Fruit fly (Drosophila melanogaster) whole organism, embryonic: ENCODE measurements around the gene MFS9.

Experiments
- ATbp ChIP-seq: fragments of 200-800 bp; sonication (Bioruptor generic); optimal IDR thresholded peaks from 2 replicates; lab custom pipeline; 2017; ENCODE audit warnings: missing biosample characterization, mild to moderate bottlenecking, missing genetic modification characterization, missing genetic modification reagents
- Aef1 ChIP-seq: fragments of 200-800 bp; sonication (Bioruptor generic); IDR thresholded peaks from 3 replicates; pipeline ENCODE4 v1.3.6; 2022; ENCODE audit warnings: missing biosample characterization, missing genetic modification characterization
- Bgb ChIP-seq: fragments of 200-800 bp; sonication (Bioruptor generic); IDR thresholded peaks from 2 replicates; pipeline ENCODE4 v1.3.6; 2022; ENCODE audit warnings: missing biosample characterization, missing genetic modification characterization; ENCODE audit not compliant: partially characterized antibody
- CG11504 ChIP-seq: fragments of 200-800 bp; sonication (Bioruptor generic); optimal IDR thresholded peaks from 3 replicates; lab custom pipeline; 2019; ENCODE audit warnings: missing biosample characterization, mild to moderate bottlenecking, missing genetic modification characterization, moderate library complexity
- CG11696 ChIP-seq: fragments of 200-800 bp; sonication (Bioruptor generic); IDR thresholded peaks from 2 replicates; pipeline ENCODE4 v1.3.6; 2022; ENCODE audit warnings: missing biosample characterization, missing genetic modification characterization
- CG12155 ChIP-seq: fragments of 200-800 bp; sonication (Bioruptor generic); optimal IDR thresholded peaks from 3 replicates; lab custom pipeline; 2016; ENCODE audit warnings: missing biosample characterization, missing genetic modification characterization
- CG12942 ChIP-seq: fragments of 200-800 bp; sonication (Bioruptor generic); optimal IDR thresholded peaks from 3 replicates; lab custom pipeline; 2016; ENCODE audit warnings: missing biosample characterization, missing genetic modification characterization
- CG13424 ChIP-seq: fragments of 200-800 bp; sonication (Bioruptor generic); optimal IDR thresholded peaks from 2 replicates; lab custom pipeline; 2019; ENCODE audit warnings: missing biosample characterization, mild to moderate bottlenecking, missing genetic modification characterization, moderate library complexity
- CG15011 ChIP-seq: fragments of 200-800 bp; sonication (Bioruptor generic); optimal IDR thresholded peaks from 3 replicates; lab custom pipeline; 2018; ENCODE audit warnings: missing biosample characterization, mild to moderate bottlenecking, missing genetic modification characterization
- CG15601 ChIP-seq: fragments of 200-800 bp; sonication (Bioruptor generic); optimal IDR thresholded peaks from 3 replicates; lab custom pipeline; 2019; ENCODE audit warnings: missing biosample characterization, mild to moderate bottlenecking, missing genetic modification characterization, moderate library complexity
- CG15696 ChIP-seq: fragments of 200-800 bp; sonication (Bioruptor generic); optimal IDR thresholded peaks from 2 replicates; lab custom pipeline; 2019; ENCODE audit warnings: missing biosample characterization, mild to moderate bottlenecking, missing genetic modification characterization, moderate library complexity
- CG16813 ChIP-seq: fragments of 200-800 bp; sonication (Bioruptor generic); IDR thresholded peaks from 3 replicates; pipeline ENCODE4 v1.3.6; 2022; ENCODE audit warnings: missing biosample characterization, missing genetic modification characterization; ENCODE audit not compliant: partially characterized antibody
- CG17359 ChIP-seq: fragments of 200-800 bp; sonication (Bioruptor generic); optimal IDR thresholded peaks from 3 replicates; lab custom pipeline; 2018; ENCODE audit warnings: missing biosample characterization, mild to moderate bottlenecking, missing genetic modification characterization, moderate library complexity
- CG18476 ChIP-seq: fragments of 200-800 bp; sonication (Bioruptor generic); optimal IDR thresholded peaks from 2 replicates; lab custom pipeline; 2016; ENCODE audit warnings: missing biosample characterization, mild to moderate bottlenecking, missing genetic modification characterization
- CG18599 ChIP-seq: fragments of 200-800 bp; sonication (Bioruptor generic); optimal IDR thresholded peaks from 3 replicates; lab custom pipeline; 2017; ENCODE audit warnings: missing biosample characterization, missing genetic modification characterization, mild to moderate bottlenecking, moderate library complexity, missing genetic modification reagents
- CG2678 ChIP-seq: fragments of 200-800 bp; sonication (Bioruptor generic); optimal IDR thresholded peaks from 3 replicates; lab custom pipeline; 2019; ENCODE audit warnings: missing biosample characterization, mild to moderate bottlenecking, missing genetic modification characterization, moderate library complexity
- CG4820 ChIP-seq: fragments of 200-800 bp; sonication (Bioruptor generic); optimal IDR thresholded peaks from 3 replicates; lab custom pipeline; 2016; ENCODE audit warnings: missing biosample characterization, missing genetic modification characterization
- CG6765 ChIP-seq: fragments of 200-800 bp; sonication (Bioruptor generic); optimal IDR thresholded peaks from 3 replicates; lab custom pipeline; 2017; ENCODE audit warnings: missing biosample characterization, mild to moderate bottlenecking, missing genetic modification characterization
- CG9797 ChIP-seq: fragments of 200-800 bp; sonication (Bioruptor generic); optimal IDR thresholded peaks from 3 replicates; lab custom pipeline; 2018; ENCODE audit warnings: missing biosample characterization, mild to moderate bottlenecking, missing genetic modification characterization
- Dad ChIP-seq: fragments of 200-800 bp; sonication (Bioruptor generic); optimal IDR thresholded peaks from 3 replicates; lab custom pipeline; 2016; ENCODE audit warnings: missing biosample characterization, missing genetic modification characterization
- Dp ChIP-seq: fragments of 200-800 bp; sonication (Bioruptor generic); optimal IDR thresholded peaks from 2 replicates; lab custom pipeline; 2018; ENCODE audit warnings: missing biosample characterization, mild to moderate bottlenecking, missing genetic modification characterization, moderate library complexity
- Fer2 ChIP-seq: fragments of 200-800 bp; sonication (Bioruptor generic); optimal IDR thresholded peaks from 2 replicates; lab custom pipeline; 2018; ENCODE audit warnings: missing biosample characterization, mild to moderate bottlenecking, missing genetic modification characterization, moderate library complexity
- Hmx ChIP-seq: fragments of 200-800 bp; sonication (Bioruptor generic); optimal IDR thresholded peaks from 2 replicates; lab custom pipeline; 2016; ENCODE audit warnings: missing biosample characterization, missing genetic modification characterization
- Hr39 ChIP-seq: fragments of >200 bp; optimal IDR thresholded peaks from 2 replicates; lab custom pipeline; 2017
- Hr51 ChIP-seq, 2 experiments: fragments of 200-800 bp; sonication (Bioruptor generic); optimal IDR thresholded peaks; 2 replicates in 1 of 2; 3 replicates in 1 of 2; lab custom pipeline; 2016 to 2018; ENCODE audit warnings: missing biosample characterization in 2 of 2, missing genetic modification characterization in 2 of 2, mild to moderate bottlenecking in 1 of 2, moderate library complexity in 1 of 2
- Oaz ChIP-seq: fragments of 200-800 bp; sonication (Bioruptor generic); IDR thresholded peaks from 2 replicates; pipeline ENCODE4 v1.3.6; 2022; ENCODE audit warnings: missing biosample characterization, missing genetic modification characterization
- Pdp1 ChIP-seq, 2 experiments: fragments of 200-800 bp; sonication (Bioruptor generic); optimal IDR thresholded peaks; 3 replicates each; lab custom pipeline; 2016; ENCODE audit warnings: missing biosample characterization in 2 of 2, missing genetic modification characterization in 2 of 2, mild to moderate bottlenecking in 1 of 2, moderate library complexity in 1 of 2
- Sox102F ChIP-seq: fragments of 200-800 bp; sonication (Bioruptor generic); optimal IDR thresholded peaks from 2 replicates; lab custom pipeline; 2018; ENCODE audit warnings: missing biosample characterization, mild to moderate bottlenecking, missing genetic modification characterization, moderate library complexity
- Sry-δ ChIP-seq: fragments of 200-800 bp; sonication (Bioruptor generic); optimal IDR thresholded peaks from 2 replicates; lab custom pipeline; 2016; ENCODE audit warnings: missing biosample characterization, missing genetic modification characterization
- az2 ChIP-seq: fragments of 200-800 bp; sonication (Bioruptor generic); optimal IDR thresholded peaks from 3 replicates; lab custom pipeline; 2016; ENCODE audit warnings: missing biosample characterization, missing genetic modification characterization
- da ChIP-seq: fragments of 200-800 bp; sonication (Bioruptor generic); optimal IDR thresholded peaks from 2 replicates; lab custom pipeline; 2016; ENCODE audit warnings: missing biosample characterization, missing genetic modification characterization
- esg ChIP-seq: fragments of 200-800 bp; sonication (Bioruptor generic); conservative IDR thresholded peaks from 2 replicates; pipeline ENCODE4 v1.3.6; 2022; ENCODE audit warnings: missing biosample characterization, missing genetic modification characterization
- exex ChIP-seq: fragments of 200-800 bp; sonication (Bioruptor generic); optimal IDR thresholded peaks from 4 replicates; lab custom pipeline; 2018; ENCODE audit warnings: missing biosample characterization, mild to moderate bottlenecking, missing genetic modification characterization, moderate library complexity
- ftz-f1 ChIP-seq: fragments of 200-800 bp; sonication (Bioruptor generic); optimal IDR thresholded peaks from 2 replicates; lab custom pipeline; 2016; ENCODE audit warnings: missing biosample characterization, missing genetic modification characterization
- odd ChIP-seq: fragments of 200-800 bp; sonication (Bioruptor generic); optimal IDR thresholded peaks from 2 replicates; lab custom pipeline; 2017; ENCODE audit warnings: missing biosample characterization, mild to moderate bottlenecking, missing genetic modification characterization
- onecut ChIP-seq: fragments of 200-800 bp; sonication (Bioruptor generic); IDR thresholded peaks from 2 replicates; pipeline ENCODE4 v1.3.6; 2022; ENCODE audit warnings: missing biosample characterization, missing genetic modification characterization
- p53 ChIP-seq: fragments of 200-800 bp; sonication (Bioruptor generic); optimal IDR thresholded peaks from 2 replicates; lab custom pipeline; 2016; ENCODE audit warnings: missing biosample characterization, missing genetic modification characterization
- pan ChIP-seq, 4 experiments: fragments of >200 bp in 3 of 4; fragments of 200-800 bp in 1 of 4; sonication (Bioruptor generic) in 1 of 4; optimal IDR thresholded peaks in 3 of 4; IDR thresholded peaks in 1 of 4; 2 replicates each; pipeline versions ENCODE4 v1.3.6 to Lab custom; 2017 to 2022; ENCODE audit warnings: missing biosample characterization in 2 of 4, missing genetic modification characterization in 2 of 4, mixed read lengths in 1 of 4
- pita ChIP-seq: fragments of 200-800 bp; sonication (Bioruptor generic); optimal IDR thresholded peaks from 2 replicates; lab custom pipeline; 2017; ENCODE audit warnings: missing biosample characterization, mild to moderate bottlenecking, missing genetic modification characterization
- prd ChIP-seq, 3 experiments: fragments of >200 bp in 2 of 3; fragments of 200-800 bp in 1 of 3; sonication (Bioruptor generic) in 1 of 3; optimal IDR thresholded peaks in 2 of 3; IDR thresholded peaks in 1 of 3; 2 replicates in 2 of 3; 3 replicates in 1 of 3; pipeline versions ENCODE4 v1.3.6 to Lab custom; 2017 to 2022; ENCODE audit warnings: missing biosample characterization in 1 of 3, missing genetic modification characterization in 1 of 3
- psq ChIP-seq: fragments of 200-800 bp; sonication (Bioruptor generic); optimal IDR thresholded peaks from 2 replicates; lab custom pipeline; 2017; ENCODE audit warnings: missing biosample characterization, missing genetic modification characterization
- repo ChIP-seq: fragments of 200-800 bp; sonication (Bioruptor generic); optimal IDR thresholded peaks from 2 replicates; lab custom pipeline; 2016; ENCODE audit warnings: missing biosample characterization, missing genetic modification characterization
- run ChIP-seq: fragments of 200-800 bp; sonication (Bioruptor generic); optimal IDR thresholded peaks from 3 replicates; lab custom pipeline; 2018; ENCODE audit warnings: missing biosample characterization, mild to moderate bottlenecking, missing genetic modification characterization
- sd ChIP-seq: fragments of 200-800 bp; sonication (Bioruptor generic); optimal IDR thresholded peaks from 3 replicates; lab custom pipeline; 2018; ENCODE audit warnings: missing biosample characterization, mild to moderate bottlenecking, missing genetic modification characterization, moderate library complexity
- sna ChIP-seq: fragments of 200-800 bp; sonication (Bioruptor generic); IDR thresholded peaks from 2 replicates; pipeline ENCODE4 v1.3.6; 2022; ENCODE audit warnings: missing biosample characterization, missing genetic modification characterization; ENCODE audit not compliant: partially characterized antibody
- tin ChIP-seq: fragments of 200-800 bp; sonication (Bioruptor generic); optimal IDR thresholded peaks from 3 replicates; lab custom pipeline; 2016; ENCODE audit warnings: missing biosample characterization, missing genetic modification characterization
- trh ChIP-seq: fragments of 200-800 bp; sonication (Bioruptor generic); optimal IDR thresholded peaks from 2 replicates; lab custom pipeline; 2016; ENCODE audit warnings: missing biosample characterization, missing genetic modification characterization
- tup ChIP-seq: fragments of 200-800 bp; sonication (Bioruptor generic); optimal IDR thresholded peaks from 2 replicates; lab custom pipeline; 2016; ENCODE audit warnings: missing biosample characterization, mild to moderate bottlenecking, missing genetic modification characterization, moderate library complexity

MFS9 gene

DNA sequence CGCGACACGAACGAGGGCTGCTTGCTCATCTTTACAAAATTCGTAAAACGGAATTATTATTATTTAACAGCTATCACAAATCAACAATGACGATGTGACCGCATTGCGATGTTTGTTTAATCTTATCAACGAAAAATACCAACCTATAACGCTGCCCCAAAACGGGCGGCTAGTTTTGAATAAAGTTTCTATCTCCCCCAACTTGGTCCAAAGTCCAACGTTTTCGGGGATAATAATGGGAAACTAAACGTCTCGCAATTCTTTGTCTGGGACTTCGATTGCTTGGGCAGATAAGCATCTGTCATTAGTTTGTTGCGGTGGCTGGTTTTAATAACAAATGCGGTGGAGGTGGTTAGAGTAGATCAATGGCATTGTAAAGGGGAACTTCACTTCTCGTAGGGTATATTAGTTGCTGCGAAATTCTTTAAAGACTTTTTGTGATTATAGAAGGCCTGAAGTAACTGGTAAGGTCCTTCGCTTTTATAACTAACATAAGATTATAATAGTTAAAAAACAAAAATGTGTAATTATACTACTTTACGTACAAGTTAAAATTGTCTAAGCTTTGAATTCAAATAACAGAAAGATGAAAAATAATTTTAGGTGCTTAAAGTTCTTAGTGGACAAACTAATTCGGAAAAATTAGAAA is 47.9 kb upstream of the MFS9 start, which contains the start of gene CG15922 (continued):
- TF ChIP-seq az2 (GFP tag; lab: Kevin White, UChicago) (peak; percentile 30), CG16813 (GFP tag; lab: Robert Waterston, UW) (no peak), p53 (GFP tag; lab: Kevin White, UChicago) (no peak), Aef1 (GFP tag; lab: Robert Waterston, UW) (peak; percentile 23; the same call in 1 of the 3 replicates), pita (GFP tag; lab: Kevin White, UChicago) (no peak), CG15011 (GFP tag; lab: Kevin White, UChicago) (no peak), Dp (GFP tag; lab: Kevin White, UChicago) (peak; percentile 83), CG18476 (GFP tag; lab: Kevin White, UChicago) (no peak), CG11696 (no peak), pan (optimal IDR thresholded peaks at IDR 0.05; lab: Kevin White, UChicago) (no peak), pan (GFP tag; optimal IDR thresholded peaks at IDR 0.05 in 1 of 2, IDR thresholded peaks at IDR 0.05 in 1 of 2) (peak in 1 of 2 experiments; percentile 34), Bgb (GFP tag; lab: Robert Waterston, UW) (peak; percentile 11; the same call in 1 of the 2 replicates), tup (GFP tag; lab: Kevin White, UChicago) (no peak), psq (GFP tag; lab: Kevin White, UChicago) (no peak), sd (tag; lab: Kevin White, UChicago) (peak; percentile 45), CG6765 (GFP tag; lab: Kevin White, UChicago) (no peak), CG9797 (GFP tag; lab: Kevin White, UChicago) (peak; percentile 65), onecut (GFP tag; lab: Robert Waterston, UW) (no peak), CG12155 (peak; percentile 1), CG13424 (tag; lab: Kevin White, UChicago) (peak; percentile 33), Hr51 (GFP tag; optimal IDR thresholded peaks at IDR 0.05; lab: Kevin White, UChicago) (peak in 1 of 2 experiments; percentile 16), Fer2 (tag; lab: Kevin White, UChicago) (no peak), trh (no peak), ATbp (GFP tag; lab: Kevin White, UChicago) (no peak), Dad (GFP tag; lab: Kevin White, UChicago) (no peak), Sox102F (GFP tag; lab: Kevin White, UChicago) (peak; percentile 31), prd (optimal IDR thresholded peaks at IDR 0.05; lab: Kevin White, UChicago) (no peak), prd (GFP tag; IDR thresholded peaks at IDR 0.05; lab: Robert Waterston, UW) (peak; percentile 7; the same call in 1 of the 3 replicates), Pdp1 (GFP tag; optimal IDR thresholded peaks at IDR 0.05; lab: Kevin White, UChicago) (peak in 1 of 2 experiments; percentile 50), CG18599 (peak; percentile 0), CG12942 (GFP tag; lab: Kevin White, UChicago) (no peak), Hmx (GFP tag; lab: Kevin White, UChicago) (no peak), Oaz (GFP tag; lab: Robert Waterston, UW) (no peak), CG15601 (peak; percentile 17), esg (GFP tag; lab: Robert Waterston, UW) (0 out of 2 replicates have a peak, but pooled peaks have one; percentile 19), Sry-δ (GFP tag; lab: Kevin White, UChicago) (no peak), Hr39 (lab: Kevin White, UChicago) (no peak), CG15696 (tag; lab: Kevin White, UChicago) (no peak), CG2678 (tag; lab: Kevin White, UChicago) (peak; percentile 50), run (tag; lab: Kevin White, UChicago) (no peak), sna (GFP tag; lab: Robert Waterston, UW) (no peak), ftz-f1 (GFP tag; lab: Kevin White, UChicago) (no peak), CG11504 (tag; lab: Kevin White, UChicago) (peak; percentile 59), odd (no peak), tin (GFP tag; lab: Kevin White, UChicago) (no peak), CG17359 (peak; percentile 13), da (GFP tag; lab: Kevin White, UChicago) (no peak), exex (tag; lab: Kevin White, UChicago) (peak; percentile 52), repo (GFP tag; lab: Kevin White, UChicago) (no peak), CG4820 (no peak)
